Worm (Caenorhabditis elegans): Measurements from ENCODE around the gene T10H9.1.

ce11 chrV:6657532-6658259 is 8.3 kb downstream of the T10H9.1 start:
- TF ChIP-seq dao-5 (tag; optimal IDR thresholded peaks at IDR 0.05), result no peak
- no peak for TF ChIP-seq him-1 (tag; optimal IDR thresholded peaks at IDR 0.05)
